Fruit fly (Drosophila melanogaster) whole organism, embryonic: ENCODE results near the gene Cpr67Fb.

Source experiments
- Bteb2 ChIP-seq: fragments of 200-800 bp; sonication (Bioruptor generic); optimal IDR thresholded peaks from 2 replicates; lab custom pipeline; 2016; ENCODE audit warnings: missing biosample characterization, missing genetic modification characterization
- CG10274 ChIP-seq: fragments of 200-800 bp; sonication (Bioruptor generic); optimal IDR thresholded peaks from 3 replicates; lab custom pipeline; 2017; ENCODE audit warnings: missing biosample characterization, mild to moderate bottlenecking, missing genetic modification characterization
- CG10431 ChIP-seq: fragments of 200-800 bp; sonication (Bioruptor generic); optimal IDR thresholded peaks from 3 replicates; lab custom pipeline; 2018; ENCODE audit warnings: missing biosample characterization, mild to moderate bottlenecking, missing genetic modification characterization
- CG11560 ChIP-seq: fragments of 200-800 bp; sonication (Bioruptor generic); IDR thresholded peaks from 3 replicates; pipeline ENCODE4 v1.3.6; 2022; ENCODE audit warnings: missing biosample characterization, missing genetic modification characterization
- CG11723 ChIP-seq: fragments of 200-800 bp; sonication (Bioruptor generic); optimal IDR thresholded peaks from 2 replicates; lab custom pipeline; 2017; ENCODE audit warnings: missing biosample characterization, mild to moderate bottlenecking, missing genetic modification characterization
- CG12769 ChIP-seq: fragments of 200-800 bp; sonication (Bioruptor generic); optimal IDR thresholded peaks from 2 replicates; lab custom pipeline; 2019; ENCODE audit warnings: missing biosample characterization, mild to moderate bottlenecking, missing genetic modification characterization, moderate library complexity
- CG14441 ChIP-seq: fragments of 200-800 bp; sonication (Bioruptor generic); IDR thresholded peaks from 2 replicates; pipeline ENCODE4 v1.3.6; 2022; ENCODE audit warnings: missing biosample characterization, missing genetic modification characterization
- CG15479 ChIP-seq: fragments of 200-800 bp; sonication (Bioruptor generic); optimal IDR thresholded peaks from 3 replicates; lab custom pipeline; 2019; ENCODE audit warnings: missing biosample characterization, mild to moderate bottlenecking, missing genetic modification characterization, moderate library complexity
- CG16815 ChIP-seq: fragments of 200-800 bp; sonication (Bioruptor generic); optimal IDR thresholded peaks from 3 replicates; lab custom pipeline; 2017; ENCODE audit warnings: missing biosample characterization, mild to moderate bottlenecking, missing genetic modification characterization
- CG18262 ChIP-seq: fragments of 200-800 bp; optimal IDR thresholded peaks from 3 replicates; lab custom pipeline; 2019; ENCODE audit warnings: missing biosample characterization, mild to moderate bottlenecking, missing genetic modification characterization, moderate library complexity
- CG30403 ChIP-seq: fragments of 200-800 bp; sonication (Bioruptor generic); optimal IDR thresholded peaks from 3 replicates; lab custom pipeline; 2016; ENCODE audit warnings: missing biosample characterization, missing genetic modification characterization
- CG3163 ChIP-seq: fragments of 200-800 bp; sonication (Bioruptor generic); optimal IDR thresholded peaks from 3 replicates; lab custom pipeline; 2016; ENCODE audit warnings: missing biosample characterization, missing genetic modification characterization
- CG32772 ChIP-seq: fragments of 200-800 bp; sonication (Bioruptor generic); IDR thresholded peaks from 2 replicates; pipeline ENCODE4 v1.3.6; 2022; ENCODE audit warnings: missing biosample characterization, missing genetic modification characterization
- CG4360 ChIP-seq: fragments of 200-800 bp; sonication (Bioruptor generic); IDR thresholded peaks from 2 replicates; pipeline ENCODE4 v1.3.6; 2022; ENCODE audit warnings: missing biosample characterization, missing genetic modification characterization
- CG9876 ChIP-seq: fragments of 200-800 bp; sonication (Bioruptor generic); optimal IDR thresholded peaks from 2 replicates; lab custom pipeline; 2016; ENCODE audit warnings: missing biosample characterization, missing genetic modification characterization
- CTCF ChIP-seq: fragments of 200-800 bp; sonication (Bioruptor generic); optimal IDR thresholded peaks from 2 replicates; lab custom pipeline; 2017; ENCODE audit warnings: missing biosample characterization, mild to moderate bottlenecking, missing genetic modification characterization, moderate library complexity
- Chrac-16 ChIP-seq: fragments of 200-800 bp; sonication (Bioruptor generic); optimal IDR thresholded peaks from 3 replicates; lab custom pipeline; 2016; ENCODE audit warnings: missing biosample characterization, missing genetic modification characterization
- CkIIα-i1 ChIP-seq: fragments of 200-800 bp; sonication (Bioruptor generic); IDR thresholded peaks from 2 replicates; pipeline ENCODE4 v1.3.6; 2022; ENCODE audit warnings: missing biosample characterization, missing genetic modification characterization
- CrebB ChIP-seq: fragments of 200-800 bp; sonication (Bioruptor generic); optimal IDR thresholded peaks from 3 replicates; lab custom pipeline; 2018; ENCODE audit warnings: missing biosample characterization, mild to moderate bottlenecking, missing genetic modification characterization
- D19A ChIP-seq: fragments of 200-800 bp; optimal IDR thresholded peaks from 3 replicates; lab custom pipeline; 2019; ENCODE audit warnings: missing biosample characterization, mild to moderate bottlenecking, missing genetic modification characterization, moderate library complexity
- D19B ChIP-seq: fragments of 200-800 bp; sonication (Bioruptor generic); optimal IDR thresholded peaks from 2 replicates; lab custom pipeline; 2017; ENCODE audit warnings: missing biosample characterization, mild to moderate bottlenecking, missing genetic modification characterization
- Dbx ChIP-seq: fragments of 200-800 bp; sonication (Bioruptor generic); IDR thresholded peaks from 3 replicates; pipeline ENCODE4 v1.3.6; 2022; ENCODE audit warnings: missing biosample characterization, missing genetic modification characterization
- Deaf1 ChIP-seq: fragments of 200-800 bp; optimal IDR thresholded peaks from 3 replicates; lab custom pipeline; 2019; ENCODE audit warnings: missing biosample characterization, mild to moderate bottlenecking, missing genetic modification characterization, moderate library complexity
- Drgx ChIP-seq: fragments of 200-800 bp; sonication (Bioruptor generic); IDR thresholded peaks from 2 replicates; pipeline ENCODE4 v1.3.6; 2022; ENCODE audit warnings: missing biosample characterization, missing genetic modification characterization
- Fer3 ChIP-seq: fragments of 200-800 bp; sonication (Bioruptor generic); optimal IDR thresholded peaks from 2 replicates; lab custom pipeline; 2018; ENCODE audit warnings: missing biosample characterization, mild to moderate bottlenecking, missing genetic modification characterization, moderate library complexity
- Kr ChIP-seq: fragments of 200-800 bp; sonication (Bioruptor generic); optimal IDR thresholded peaks from 2 replicates; lab custom pipeline; 2017; ENCODE audit warnings: missing biosample characterization, mild to moderate bottlenecking, missing genetic modification characterization
- NC2β ChIP-seq: fragments of 200-800 bp; sonication (Bioruptor generic); optimal IDR thresholded peaks from 2 replicates; lab custom pipeline; 2016; ENCODE audit warnings: missing biosample characterization, missing genetic modification characterization
- Neu2 ChIP-seq: fragments of 200-800 bp; sonication (Bioruptor generic); optimal IDR thresholded peaks from 3 replicates; lab custom pipeline; 2016; ENCODE audit warnings: missing biosample characterization, missing genetic modification characterization, borderline replicate concordance
- Stat92E ChIP-seq, 3 experiments: fragments of >200 bp in 2 of 3; fragments of 200-800 bp in 1 of 3; sonication (Bioruptor generic) in 1 of 3; optimal IDR thresholded peaks; 2 replicates each; lab custom pipeline; 2017 to 2019; ENCODE audit warnings: missing biosample characterization in 3 of 3, missing genetic modification characterization in 3 of 3, mild to moderate bottlenecking in 1 of 3, moderate library complexity in 1 of 3
- ab ChIP-seq: fragments of 200-800 bp; sonication (Bioruptor generic); optimal IDR thresholded peaks from 2 replicates; lab custom pipeline; 2016; ENCODE audit warnings: missing biosample characterization, missing genetic modification characterization
- bbx ChIP-seq: fragments of 200-800 bp; sonication (Bioruptor generic); IDR thresholded peaks from 2 replicates; pipeline ENCODE4 v1.3.6; 2022; ENCODE audit warnings: missing biosample characterization, missing genetic modification characterization; ENCODE audit not compliant: partially characterized antibody
- bowl ChIP-seq: fragments of 200-800 bp; sonication (Bioruptor generic); IDR thresholded peaks from 2 replicates; pipeline ENCODE4 v1.3.6; 2022; ENCODE audit warnings: missing biosample characterization, missing genetic modification characterization
- cad ChIP-seq: fragments of >200 bp; optimal IDR thresholded peaks from 2 replicates; lab custom pipeline; 2017; ENCODE audit warnings: missing biosample characterization, missing genetic modification characterization
- cwo ChIP-seq: fragments of 200-800 bp; sonication (Bioruptor generic); optimal IDR thresholded peaks from 3 replicates; lab custom pipeline; 2017; ENCODE audit warnings: missing biosample characterization, missing genetic modification characterization, mild to moderate bottlenecking, moderate library complexity, missing genetic modification reagents
- dan ChIP-seq: fragments of 200-800 bp; sonication (Bioruptor generic); IDR thresholded peaks from 2 replicates; pipeline ENCODE4 v1.3.6; 2022; ENCODE audit warnings: missing biosample characterization, missing genetic modification characterization
- dmrt11E ChIP-seq: fragments of 200-800 bp; sonication (Bioruptor generic); optimal IDR thresholded peaks from 3 replicates; lab custom pipeline; 2018; ENCODE audit warnings: missing biosample characterization, mild to moderate bottlenecking, missing genetic modification characterization, moderate library complexity
- grau ChIP-seq: fragments of 200-800 bp; optimal IDR thresholded peaks from 3 replicates; lab custom pipeline; 2019; ENCODE audit warnings: missing biosample characterization, mild to moderate bottlenecking, missing genetic modification characterization, moderate library complexity
- h ChIP-seq: fragments of >200 bp; optimal IDR thresholded peaks from 2 replicates; lab custom pipeline; 2017
- jumu ChIP-seq: fragments of 200-800 bp; sonication (Bioruptor generic); optimal IDR thresholded peaks from 3 replicates; lab custom pipeline; 2016; ENCODE audit warnings: missing biosample characterization, missing genetic modification characterization
- nau ChIP-seq: fragments of 200-800 bp; sonication (Bioruptor generic); optimal IDR thresholded peaks from 3 replicates; lab custom pipeline; 2017; ENCODE audit warnings: missing biosample characterization, mild to moderate bottlenecking, missing genetic modification characterization, missing genetic modification reagents
- p53 ChIP-seq: fragments of 200-800 bp; sonication (Bioruptor generic); optimal IDR thresholded peaks from 2 replicates; lab custom pipeline; 2016; ENCODE audit warnings: missing biosample characterization, missing genetic modification characterization
- pros ChIP-seq: fragments of 200-800 bp; sonication (Bioruptor generic); optimal IDR thresholded peaks from 3 replicates; lab custom pipeline; 2019; ENCODE audit warnings: missing biosample characterization, mild to moderate bottlenecking, missing genetic modification characterization, moderate library complexity
- run ChIP-seq: fragments of 200-800 bp; sonication (Bioruptor generic); optimal IDR thresholded peaks from 3 replicates; lab custom pipeline; 2018; ENCODE audit warnings: missing biosample characterization, mild to moderate bottlenecking, missing genetic modification characterization
- sim ChIP-seq: fragments of 200-800 bp; sonication (Bioruptor generic); IDR thresholded peaks from 2 replicates; pipeline ENCODE4 v1.3.6; 2022; ENCODE audit warnings: missing biosample characterization, missing genetic modification characterization
- slbo ChIP-seq: fragments of 200-800 bp; sonication (Bioruptor generic); IDR thresholded peaks from 2 replicates; pipeline ENCODE4 v1.3.6; 2022; ENCODE audit warnings: missing biosample characterization, missing genetic modification characterization
- tgo ChIP-seq: fragments of 200-800 bp; sonication (Bioruptor generic); IDR thresholded peaks from 3 replicates; pipeline ENCODE4 v1.3.6; 2022; ENCODE audit warnings: missing biosample characterization, missing genetic modification characterization
- trh ChIP-seq: fragments of 200-800 bp; sonication (Bioruptor generic); optimal IDR thresholded peaks from 2 replicates; lab custom pipeline; 2016; ENCODE audit warnings: missing biosample characterization, missing genetic modification characterization
- twi ChIP-seq: fragments of 200-800 bp; optimal IDR thresholded peaks from 2 replicates; lab custom pipeline; 2019; ENCODE audit warnings: missing biosample characterization, mild to moderate bottlenecking, missing genetic modification characterization, moderate library complexity
- vfl ChIP-seq: fragments of 200-800 bp; sonication (Bioruptor generic); optimal IDR thresholded peaks from 2 replicates; lab custom pipeline; 2016; ENCODE audit warnings: missing biosample characterization, missing genetic modification characterization
- vvl ChIP-seq: fragments of 200-800 bp; sonication (Bioruptor generic); IDR thresholded peaks from 2 replicates; pipeline ENCODE4 v1.3.6; 2022; ENCODE audit warnings: missing biosample characterization, missing genetic modification characterization

Cpr67Fb gene

DNA sequence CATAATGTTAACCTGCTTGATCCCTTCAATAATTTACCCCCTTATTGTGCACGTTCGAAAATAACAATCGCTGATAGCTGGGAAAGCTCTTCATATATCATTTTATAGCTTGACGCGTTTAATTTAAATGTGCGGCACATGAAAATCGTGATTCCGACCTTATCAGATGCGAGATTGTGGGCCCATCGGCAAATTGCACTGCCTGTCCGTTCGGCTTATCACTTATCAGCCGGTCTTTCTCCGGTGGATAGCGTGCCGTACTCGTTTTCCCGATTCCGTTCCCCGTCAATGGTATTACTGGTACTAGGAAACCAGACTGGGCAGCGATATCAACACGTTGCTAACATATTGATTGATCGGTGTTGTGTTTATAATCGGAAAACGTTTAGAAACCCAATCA is 3.0 kb downstream of the Cpr67Fb start (continued):
- TF ChIP-seq p53 (GFP tag; lab: Kevin White, UChicago), result no peak
- peak; percentile 40 for TF ChIP-seq Deaf1 (tag; lab: Kevin White, UChicago)

DNA sequence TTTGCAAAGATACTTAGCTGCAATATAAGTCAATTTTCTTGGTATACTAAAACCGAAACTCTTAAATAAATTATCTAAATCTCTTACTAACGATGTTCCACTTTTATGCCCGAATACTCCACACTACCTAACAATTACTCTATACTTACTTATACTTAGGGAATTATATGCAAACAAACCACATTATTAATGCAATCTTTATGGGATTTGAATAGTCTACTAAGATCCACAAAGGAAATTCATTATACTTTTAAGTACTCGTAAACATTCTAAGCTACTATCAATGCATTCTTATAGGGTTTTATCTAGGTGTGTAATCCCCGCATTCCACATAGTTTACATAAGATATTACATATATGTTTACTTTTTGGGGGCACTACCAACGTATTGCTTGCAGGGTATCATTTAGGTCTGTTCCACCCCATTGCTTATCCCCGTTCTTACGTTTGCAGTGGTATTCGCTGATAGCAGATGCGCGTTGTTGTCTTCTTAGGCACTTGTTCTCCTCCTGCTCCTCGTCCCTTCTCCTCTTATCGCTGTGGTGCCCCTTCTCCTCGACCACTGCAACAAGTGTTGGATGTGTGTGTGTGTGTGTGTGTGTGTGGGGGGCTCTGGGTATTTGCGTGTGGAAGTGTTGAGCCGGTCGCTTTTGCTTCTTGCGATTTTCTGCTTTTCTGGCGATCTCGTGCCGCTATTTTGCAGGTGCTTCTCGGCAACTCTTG is 3.7 kb downstream of the Cpr67Fb start:
- TF ChIP-seq dan (GFP tag; lab: Robert Waterston, UW) (no peak), CkIIα-i1 (GFP tag; lab: Robert Waterston, UW) (no peak), sim (GFP tag; lab: Robert Waterston, UW) (no peak), D19B (GFP tag; lab: Kevin White, UChicago) (peak; percentile 89), CG15479 (GFP tag; lab: Kevin White, UChicago) (peak; percentile 21), Kr (GFP tag; lab: Kevin White, UChicago) (peak; percentile 25), CG14441 (GFP tag; lab: Robert Waterston, UW) (0 out of 2 replicates have a peak, but pooled peaks have one; percentile 16), Neu2 (no peak), h (lab: Kevin White, UChicago) (no peak), CG16815 (no peak), CG30403 (GFP tag; lab: Kevin White, UChicago) (peak; percentile 0), bbx (GFP tag; lab: Robert Waterston, UW) (no peak), CG12769 (tag; lab: Kevin White, UChicago) (no peak), ab (GFP tag; lab: Kevin White, UChicago) (no peak), CrebB (tag; lab: Kevin White, UChicago) (no peak), grau (tag; lab: Kevin White, UChicago) (peak; percentile 0), CTCF (GFP tag; lab: Kevin White, UChicago) (no peak), CG11723 (no peak), tgo (GFP tag; lab: Robert Waterston, UW) (no peak), trh (GFP tag; lab: Kevin White, UChicago) (no peak), CG32772 (GFP tag; lab: Robert Waterston, UW) (no peak), Drgx (peak; percentile 30), dmrt11E (no peak), Fer3 (tag; lab: Kevin White, UChicago) (no peak), cad (GFP tag; lab: Kevin White, UChicago) (no peak), CG18262 (tag; lab: Kevin White, UChicago) (peak; percentile 8), vvl (GFP tag; lab: Robert Waterston, UW) (0 out of 2 replicates have a peak, but pooled peaks have one; percentile 6), nau (GFP tag; lab: Kevin White, UChicago) (peak; percentile 16), CG10274 (GFP tag; lab: Kevin White, UChicago) (peak; percentile 20), CG3163 (GFP tag; lab: Kevin White, UChicago) (no peak), Stat92E (GFP tag; optimal IDR thresholded peaks at IDR 0.05; lab: Kevin White, UChicago) (peak in 1 of 3 experiments; percentile 71), pros (GFP tag; lab: Kevin White, UChicago) (no peak), cwo (GFP tag; lab: Kevin White, UChicago) (peak; percentile 70), Dbx (GFP tag; lab: Robert Waterston, UW) (no peak), CG10431 (peak; percentile 8), run (no peak), CG11560 (no peak), Chrac-16 (GFP tag; lab: Kevin White, UChicago) (no peak), CG4360 (GFP tag; lab: Robert Waterston, UW) (no peak; the same call in 1 of the 2 replicates), Bteb2 (GFP tag; lab: Kevin White, UChicago) (no peak), twi (tag; lab: Kevin White, UChicago) (no peak), D19A (tag; lab: Kevin White, UChicago) (peak; percentile 57), vfl (GFP tag; lab: Kevin White, UChicago) (no peak), slbo (no peak), jumu (GFP tag; lab: Kevin White, UChicago) (no peak), CG9876 (GFP tag; lab: Kevin White, UChicago) (no peak), NC2β (GFP tag; lab: Kevin White, UChicago) (no peak), bowl (GFP tag; lab: Robert Waterston, UW) (no peak)
